Worm (Caenorhabditis elegans) whole organism, L3 larva: ENCODE measurements around the gene nhr-100.

Experiments used
- ceh-16 ChIP-seq: sonication (generic microtip); optimal IDR thresholded peaks from 2 replicates; lab custom pipeline; 2017; ENCODE audit warnings: missing biosample characterization, missing genetic modification characterization
- ceh-82 ChIP-seq: fragments of 150-350 bp; optimal IDR thresholded peaks from 2 replicates; lab custom pipeline; 2014; ENCODE audit warnings: missing biosample characterization, missing genetic modification characterization
- ceh-9 ChIP-seq: sonication (generic microtip); optimal IDR thresholded peaks from 2 replicates; lab custom pipeline; 2018; ENCODE audit warnings: missing biosample characterization, missing genetic modification characterization
- elt-1 ChIP-seq: fragments of 150-350 bp; optimal IDR thresholded peaks from 2 replicates; lab custom pipeline; 2014; ENCODE audit warnings: missing biosample characterization, missing genetic modification characterization
- fkh-10 ChIP-seq: sonication (generic microtip); optimal IDR thresholded peaks from 2 replicates; lab custom pipeline; 2017; ENCODE audit warnings: missing biosample characterization, missing genetic modification reagents, missing genetic modification characterization
- lin-15B ChIP-seq: fragments of 150-350 bp; optimal IDR thresholded peaks from 2 replicates; lab custom pipeline; 2014; ENCODE audit warnings: missing biosample characterization, missing genetic modification characterization
- mdl-1 ChIP-seq: fragments of 150-350 bp; optimal IDR thresholded peaks from 2 replicates; lab custom pipeline; 2014; ENCODE audit warnings: missing biosample characterization, missing genetic modification characterization
- nhr-11 ChIP-seq: fragments of 150-350 bp; optimal IDR thresholded peaks from 2 replicates; lab custom pipeline; 2014; ENCODE audit warnings: missing biosample characterization, missing genetic modification characterization
- unc-62 ChIP-seq: fragments of 150-350 bp; sonication (generic microtip); optimal IDR thresholded peaks from 4 replicates; lab custom pipeline; 2014; ENCODE audit warnings: missing biosample characterization, missing genetic modification reagents, missing genetic modification characterization

DNA sequence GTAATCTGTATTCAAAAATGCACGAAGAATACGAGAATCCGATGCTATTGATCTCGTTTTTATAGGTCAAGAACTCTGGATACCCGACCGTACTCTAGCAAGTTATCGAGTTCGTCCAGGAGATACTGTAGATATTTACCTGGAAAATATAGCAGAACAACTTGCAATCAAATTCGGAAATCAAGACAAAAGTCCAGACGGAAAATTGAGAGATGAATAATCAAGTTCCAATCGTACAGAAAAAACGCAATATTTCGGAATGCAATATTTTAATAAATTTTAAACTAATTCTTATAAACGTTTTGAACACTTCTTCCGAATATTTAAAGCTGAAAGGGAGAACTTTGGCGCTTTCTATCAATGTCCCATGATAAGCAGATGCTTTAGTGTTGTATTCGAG lies 10.5 kb downstream of the nhr-100 start:
- TF ChIP-seq elt-1 (tag; lab: Kevin White, UChicago), result no peak
- TF ChIP-seq ceh-82 (tag; lab: Kevin White, UChicago), result no peak
- TF ChIP-seq unc-62, result no peak
- no peak for TF ChIP-seq mdl-1 (tag; lab: Kevin White, UChicago)
- TF ChIP-seq ceh-9 (tag; lab: Kevin White, UChicago), result no peak
- no peak for TF ChIP-seq lin-15B
- no peak for TF ChIP-seq fkh-10 (GFP tag; lab: Kevin White, UChicago)
- no peak for TF ChIP-seq ceh-16 (tag; lab: Kevin White, UChicago)
- TF ChIP-seq nhr-11 (tag; lab: Kevin White, UChicago), result no peak
